Fruit fly (Drosophila melanogaster) whole organism, wandering third instar larva: ENCODE measurements around the gene CG46435.

Experiments
- Abd-B ChIP-seq: fragments of >200 bp; optimal IDR thresholded peaks from 2 replicates; lab custom pipeline; 2017; ENCODE audit warnings: missing biosample characterization, missing genetic modification characterization
- CG32264 ChIP-seq: fragments of 200-800 bp; sonication (Bioruptor generic); optimal IDR thresholded peaks from 2 replicates; lab custom pipeline; 2016; ENCODE audit warnings: missing biosample characterization, missing genetic modification characterization
- CG9705 ChIP-seq: fragments of 200-800 bp; sonication (Bioruptor generic); optimal IDR thresholded peaks from 2 replicates; lab custom pipeline; 2018; ENCODE audit warnings: missing biosample characterization, mild to moderate bottlenecking, missing genetic modification characterization
- CrebA ChIP-seq: fragments of 200-800 bp; sonication (Bioruptor generic); optimal IDR thresholded peaks from 2 replicates; lab custom pipeline; 2016; ENCODE audit warnings: missing biosample characterization, mild to moderate bottlenecking, missing genetic modification characterization, borderline replicate concordance
- Dfd ChIP-seq: fragments of >200 bp; optimal IDR thresholded peaks from 2 replicates; lab custom pipeline; 2017; ENCODE audit warnings: missing biosample characterization, missing genetic modification characterization
- Dif ChIP-seq: fragments of 200-275, 200-300 bp; sonication (Bioruptor generic); optimal IDR thresholded peaks from 2 replicates; lab custom pipeline; 2018; ENCODE audit warnings: missing biosample characterization, missing genetic modification characterization; ENCODE audit not compliant: partially characterized antibody
- GATAd ChIP-seq: sonication (Bioruptor generic); optimal IDR thresholded peaks from 2 replicates; lab custom pipeline; 2016; ENCODE audit warnings: missing biosample characterization, missing genetic modification characterization
- Hnf4 ChIP-seq: fragments of 200-800 bp; sonication (Bioruptor generic); optimal IDR thresholded peaks from 2 replicates; lab custom pipeline; 2016; ENCODE audit warnings: missing biosample characterization, mild to moderate bottlenecking, missing genetic modification characterization
- Hr78 ChIP-seq: fragments of >200 bp; optimal IDR thresholded peaks from 2 replicates; lab custom pipeline; 2017; ENCODE audit warnings: missing biosample characterization, missing genetic modification characterization
- Hr83 ChIP-seq: fragments of 200-300 bp; sonication (Bioruptor generic); optimal IDR thresholded peaks from 2 replicates; lab custom pipeline; 2016; ENCODE audit warnings: missing biosample characterization, mild to moderate bottlenecking, missing genetic modification characterization, moderate library complexity; ENCODE audit not compliant: poor library complexity, severe bottlenecking
- Jra ChIP-seq: sonication (Bioruptor generic); optimal IDR thresholded peaks from 2 replicates; lab custom pipeline; 2016; ENCODE audit warnings: missing biosample characterization, missing genetic modification characterization
- Mio ChIP-seq: sonication (Bioruptor generic); optimal IDR thresholded peaks from 2 replicates; lab custom pipeline; 2016; ENCODE audit warnings: missing biosample characterization, missing genetic modification characterization
- Myc ChIP-seq: fragments of >200 bp; optimal IDR thresholded peaks from 2 replicates; lab custom pipeline; 2017
- N ChIP-seq: fragments of >200 bp; optimal IDR thresholded peaks from 2 replicates; lab custom pipeline; 2018; ENCODE audit warnings: missing biosample characterization, missing external identifiers, missing genetic modification characterization
- OdsH ChIP-seq: fragments of 200-800 bp; sonication (Bioruptor generic); optimal IDR thresholded peaks from 2 replicates; lab custom pipeline; 2016; ENCODE audit warnings: missing biosample characterization, mild to moderate bottlenecking, missing genetic modification characterization
- Rel ChIP-seq, 2 experiments: fragments of 200-800 bp; sonication (Bioruptor generic) in 1 of 2; optimal IDR thresholded peaks; 2 replicates in 1 of 2; 3 replicates in 1 of 2; lab custom pipeline; 2016 to 2019; ENCODE audit warnings: mild to moderate bottlenecking in 2 of 2, missing biosample characterization in 2 of 2, missing genetic modification characterization in 2 of 2, moderate library complexity in 1 of 2
- Sp1 ChIP-seq: fragments of 200-800 bp; sonication (Bioruptor generic); optimal IDR thresholded peaks from 3 replicates; lab custom pipeline; 2019; ENCODE audit warnings: missing biosample characterization, mild to moderate bottlenecking, missing genetic modification characterization, moderate library complexity
- Vsx2 ChIP-seq: fragments of 200-300, 225-300 bp; sonication (Bioruptor generic); optimal IDR thresholded peaks from 2 replicates; lab custom pipeline; 2018; ENCODE audit warnings: missing biosample characterization, missing genetic modification characterization; ENCODE audit not compliant: partially characterized antibody
- br ChIP-seq: fragments of 200-800 bp; sonication (Bioruptor generic); optimal IDR thresholded peaks from 2 replicates; lab custom pipeline; 2016; ENCODE audit warnings: missing biosample characterization, missing genetic modification characterization
- brk ChIP-seq: fragments of 200-800 bp; sonication (Bioruptor generic); optimal IDR thresholded peaks from 2 replicates; lab custom pipeline; 2016; ENCODE audit warnings: missing biosample characterization, mild to moderate bottlenecking, missing genetic modification characterization
- dl ChIP-seq, 2 experiments: fragments of 175-275, 200-275 bp in 1 of 2; fragments of 200-275 bp in 1 of 2; sonication (Bioruptor generic); optimal IDR thresholded peaks; lab custom pipeline; 2018; ENCODE audit warnings: mild to moderate bottlenecking in 2 of 2, missing biosample characterization in 2 of 2, missing genetic modification characterization in 2 of 2, moderate library complexity in 2 of 2; ENCODE audit not compliant: partially characterized antibody in 2 of 2, insufficient read depth in 1 of 2
- dmrt93B ChIP-seq: fragments of 200-800 bp; sonication (Bioruptor generic); optimal IDR thresholded peaks from 2 replicates; lab custom pipeline; 2018; ENCODE audit warnings: missing biosample characterization, mild to moderate bottlenecking, missing genetic modification characterization
- dsf ChIP-seq: sonication (Bioruptor generic); optimal IDR thresholded peaks from 2 replicates; lab custom pipeline; 2016; ENCODE audit warnings: missing biosample characterization, missing genetic modification characterization, borderline replicate concordance
- ey ChIP-seq: fragments of 200-800 bp; sonication (Bioruptor generic); optimal IDR thresholded peaks from 2 replicates; lab custom pipeline; 2016; ENCODE audit warnings: missing biosample characterization, missing genetic modification characterization
- foxo ChIP-seq, 2 experiments: fragments of 200-800 bp; sonication (Bioruptor generic); optimal IDR thresholded peaks; 2 replicates in 1 of 2; 3 replicates in 1 of 2; lab custom pipeline; 2016 to 2017; ENCODE audit warnings: missing biosample characterization in 2 of 2, missing genetic modification characterization in 2 of 2
- fru ChIP-seq: fragments of 200-800 bp; sonication (Bioruptor generic); optimal IDR thresholded peaks from 3 replicates; lab custom pipeline; 2016; ENCODE audit warnings: missing biosample characterization, mild to moderate bottlenecking, missing genetic modification characterization
- h ChIP-seq: fragments of 200-800 bp; sonication (Bioruptor generic); optimal IDR thresholded peaks from 3 replicates; lab custom pipeline; 2016; ENCODE audit warnings: missing biosample characterization, mild to moderate bottlenecking, missing genetic modification characterization
- jim ChIP-seq: fragments of 175-275, 200-325 bp; sonication (Bioruptor generic); optimal IDR thresholded peaks from 2 replicates; lab custom pipeline; 2016; ENCODE audit warnings: missing biosample characterization, mild to moderate bottlenecking, missing genetic modification characterization
- lola ChIP-seq: fragments of >200 bp; optimal IDR thresholded peaks from 2 replicates; lab custom pipeline; 2017; ENCODE audit warnings: missing biosample characterization, missing genetic modification characterization
- pan ChIP-seq: fragments of >200 bp; optimal IDR thresholded peaks from 2 replicates; lab custom pipeline; 2017
- psq ChIP-seq: fragments of 200-800 bp; sonication (Bioruptor generic); optimal IDR thresholded peaks from 3 replicates; lab custom pipeline; 2017; ENCODE audit warnings: missing biosample characterization, mild to moderate bottlenecking, missing genetic modification characterization, moderate library complexity
- rgr ChIP-seq: fragments of 200-800 bp; sonication (Bioruptor generic); optimal IDR thresholded peaks from 3 replicates; lab custom pipeline; 2016; ENCODE audit warnings: missing biosample characterization, mild to moderate bottlenecking, missing genetic modification characterization
- sage ChIP-seq: fragments of 200-800 bp; sonication (Bioruptor generic); optimal IDR thresholded peaks from 2 replicates; lab custom pipeline; 2016; ENCODE audit warnings: missing biosample characterization, mild to moderate bottlenecking, missing genetic modification characterization
- sv ChIP-seq: fragments of 200-800 bp; sonication (Bioruptor generic); optimal IDR thresholded peaks from 3 replicates; lab custom pipeline; 2016; ENCODE audit warnings: missing biosample characterization, missing genetic modification characterization
- tai ChIP-seq: sonication (Bioruptor generic); optimal IDR thresholded peaks from 2 replicates; lab custom pipeline; 2016; ENCODE audit warnings: missing biosample characterization, missing genetic modification characterization
- usp ChIP-seq: fragments of >200 bp; optimal IDR thresholded peaks from 2 replicates; lab custom pipeline; 2017; ENCODE audit warnings: missing biosample characterization, missing genetic modification characterization
- woc ChIP-seq: sonication (Bioruptor generic); optimal IDR thresholded peaks from 2 replicates; lab custom pipeline; 2016; ENCODE audit warnings: missing biosample characterization, mild to moderate bottlenecking, missing genetic modification characterization

Gene CG46435

DNA sequence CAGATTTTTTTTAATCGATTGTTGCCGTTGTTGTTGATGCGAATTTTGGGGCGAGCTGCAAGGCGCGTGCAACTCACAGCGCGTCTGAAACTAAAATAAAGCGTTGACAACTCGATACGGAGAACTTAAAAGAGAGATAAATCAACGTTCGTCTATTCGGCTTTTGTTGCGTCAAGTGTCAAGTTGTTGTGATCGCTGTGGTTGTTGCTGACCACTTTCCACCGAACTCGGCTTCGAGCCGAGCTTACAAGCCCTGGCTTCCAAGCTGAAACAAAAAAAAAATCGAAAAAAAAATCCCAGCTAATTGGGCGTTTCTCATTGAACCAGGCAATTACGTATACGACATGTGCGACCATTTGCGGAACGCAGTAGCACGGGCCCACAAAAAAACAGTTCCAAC lies 41.1 kb upstream of the CG46435 start, which contains the start of gene CG9452:
CG9452 (minus strand) TSS at position 101 of the 400 bp plus-strand sequence.
- TF ChIP-seq dl (GFP tag; optimal IDR thresholded peaks at IDR 0.05; lab: Kevin White, UChicago; ENCODE audit: insufficient read depth in 1 of 2, partially characterized antibody in 2 of 2), result no peak
- TF ChIP-seq rgr (GFP tag; lab: Kevin White, UChicago), result no peak
- no peak for TF ChIP-seq h (GFP tag; lab: Kevin White, UChicago)
- no peak for TF ChIP-seq OdsH (GFP tag; lab: Kevin White, UChicago)
- TF ChIP-seq jim, result no peak
- no peak for TF ChIP-seq Abd-B (GFP tag; lab: Kevin White, UChicago)
- no peak for TF ChIP-seq Vsx2
- no peak for TF ChIP-seq Rel (GFP tag; optimal IDR thresholded peaks at IDR 0.05; lab: Kevin White, UChicago)
- TF ChIP-seq Rel (tag; optimal IDR thresholded peaks at IDR 0.05; lab: Kevin White, UChicago), result no peak
- no peak for TF ChIP-seq Dif (GFP tag; lab: Kevin White, UChicago)
- TF ChIP-seq fru (GFP tag; lab: Kevin White, UChicago), result no peak
- TF ChIP-seq tai (GFP tag; lab: Kevin White, UChicago), result no peak
- TF ChIP-seq Mio (GFP tag; lab: Kevin White, UChicago), result no peak
- no peak for TF ChIP-seq ey
- TF ChIP-seq Hr78 (GFP tag; lab: Kevin White, UChicago), result no peak
- no peak for TF ChIP-seq lola (GFP tag; lab: Kevin White, UChicago)
- no peak for TF ChIP-seq sv (GFP tag; lab: Kevin White, UChicago)
- TF ChIP-seq Hnf4, result no peak
- TF ChIP-seq Sp1 (GFP tag; lab: Kevin White, UChicago), result no peak
- TF ChIP-seq dsf (GFP tag; lab: Kevin White, UChicago), result no peak
- TF ChIP-seq brk (GFP tag; lab: Kevin White, UChicago), result no peak
- TF ChIP-seq, all 38 proteins: peak for 0

- peak; percentile 71 for TF ChIP-seq Hr83 (GFP tag; lab: Kevin White, UChicago)
- TF ChIP-seq Mio (GFP tag; lab: Kevin White, UChicago), result no peak
- TF ChIP-seq foxo (GFP tag; optimal IDR thresholded peaks at IDR 0.05; lab: Kevin White, UChicago), result peak in 1 of 2 experiments; percentile 38
- peak; percentile 47 for TF ChIP-seq Hnf4
- TF ChIP-seq tai (GFP tag; lab: Kevin White, UChicago), result peak; percentile 7
- TF ChIP-seq dl (GFP tag; optimal IDR thresholded peaks at IDR 0.05; lab: Kevin White, UChicago; ENCODE audit: insufficient read depth in 1 of 2, partially characterized antibody in 2 of 2), result no peak
- TF ChIP-seq usp (GFP tag; lab: Kevin White, UChicago), result no peak
- TF ChIP-seq Dif (GFP tag; lab: Kevin White, UChicago), result no peak
- no peak for TF ChIP-seq Hr78 (GFP tag; lab: Kevin White, UChicago)
- TF ChIP-seq h (GFP tag; lab: Kevin White, UChicago), result peak; percentile 73
- no peak for TF ChIP-seq jim
- no peak for TF ChIP-seq dmrt93B (GFP tag; lab: Kevin White, UChicago)
- peak; percentile 44 for TF ChIP-seq fru (GFP tag; lab: Kevin White, UChicago)
- TF ChIP-seq Myc, result no peak
- TF ChIP-seq pan (lab: Kevin White, UChicago), result no peak
- peak; percentile 60 for TF ChIP-seq OdsH (GFP tag; lab: Kevin White, UChicago)
- peak; percentile 17 for TF ChIP-seq Jra (GFP tag; lab: Kevin White, UChicago)
- TF ChIP-seq br (GFP tag; lab: Kevin White, UChicago), result peak; percentile 34
- TF ChIP-seq Dfd (GFP tag; lab: Kevin White, UChicago), result no peak
- peak; percentile 66 for TF ChIP-seq rgr (GFP tag; lab: Kevin White, UChicago)
- no peak for TF ChIP-seq CrebA (GFP tag; lab: Kevin White, UChicago)
- TF ChIP-seq CG9705, result no peak
- TF ChIP-seq Sp1 (GFP tag; lab: Kevin White, UChicago), result no peak
Measured at dm6 chr3L:19504719-19505118, 40.2 kb upstream of the CG46435 start.

- TF ChIP-seq Dfd (GFP tag; lab: Kevin White, UChicago), result peak; percentile 70
- TF ChIP-seq rgr (GFP tag; lab: Kevin White, UChicago), result no peak
- TF ChIP-seq, all 38 proteins: peak for 1
Measured at dm6 chr3L:19512672-19513071, 32.2 kb upstream of the CG46435 start.

- peak; percentile 60 for TF ChIP-seq sv (GFP tag; lab: Kevin White, UChicago)
- no peak for TF ChIP-seq jim
- no peak for TF ChIP-seq CG32264 (GFP tag; lab: Kevin White, UChicago)
- no peak for TF ChIP-seq Jra (GFP tag; lab: Kevin White, UChicago)
- no peak for TF ChIP-seq GATAd (GFP tag; lab: Kevin White, UChicago)
- no peak for TF ChIP-seq sage (GFP tag; lab: Kevin White, UChicago)
- TF ChIP-seq CG9705, result peak; percentile 73
- TF ChIP-seq Hr83 (GFP tag; lab: Kevin White, UChicago), result peak; percentile 83
- no peak for TF ChIP-seq Rel (GFP tag; optimal IDR thresholded peaks at IDR 0.05; lab: Kevin White, UChicago)
- no peak for TF ChIP-seq Rel (tag; optimal IDR thresholded peaks at IDR 0.05; lab: Kevin White, UChicago)
- peak; percentile 42 for TF ChIP-seq Myc
- no peak for TF ChIP-seq foxo (GFP tag; optimal IDR thresholded peaks at IDR 0.05; lab: Kevin White, UChicago)
- TF ChIP-seq lola (GFP tag; lab: Kevin White, UChicago), result no peak
- TF ChIP-seq Vsx2, result no peak
- TF ChIP-seq dl (GFP tag; optimal IDR thresholded peaks at IDR 0.05; lab: Kevin White, UChicago; ENCODE audit: insufficient read depth in 1 of 2, partially characterized antibody in 2 of 2), result no peak
- no peak for TF ChIP-seq brk (GFP tag; lab: Kevin White, UChicago)
- no peak for TF ChIP-seq Sp1 (GFP tag; lab: Kevin White, UChicago)
- no peak for TF ChIP-seq ey
- TF ChIP-seq Mio (GFP tag; lab: Kevin White, UChicago), result no peak
- TF ChIP-seq rgr (GFP tag; lab: Kevin White, UChicago), result peak; percentile 65
- no peak for TF ChIP-seq psq (GFP tag; lab: Kevin White, UChicago)
- TF ChIP-seq Dif (GFP tag; lab: Kevin White, UChicago), result no peak
- no peak for TF ChIP-seq woc (GFP tag; lab: Kevin White, UChicago)
- TF ChIP-seq dsf (GFP tag; lab: Kevin White, UChicago), result no peak
- TF ChIP-seq tai (GFP tag; lab: Kevin White, UChicago), result no peak
- TF ChIP-seq Abd-B (GFP tag; lab: Kevin White, UChicago), result no peak
- TF ChIP-seq usp (GFP tag; lab: Kevin White, UChicago), result no peak
- TF ChIP-seq N (GFP tag; lab: Kevin White, UChicago), result no peak
- peak; percentile 47 for TF ChIP-seq br (GFP tag; lab: Kevin White, UChicago)
Measured at dm6 chr3L:19516547-19516946, 28.4 kb upstream of the CG46435 start.
